Worm (Caenorhabditis elegans): Measurements from ENCODE around the gene F07H5.7.

Gene F07H5.7

ce11 chrII:8794072-8794471 is at the start of gene F07H5.7:
Gene F07H5.7 (minus strand): TSS chrII:8794172.
- TF ChIP-seq nhr-237 (tag; optimal IDR thresholded peaks at IDR 0.05) (no peak), nhr-84 (tag; optimal IDR thresholded peaks at IDR 0.05) (no peak), unc-130 (tag; optimal IDR thresholded peaks at IDR 0.05) (no peak), zag-1 (tag; optimal IDR thresholded peaks at IDR 0.05) (no peak), unc-98 (GFP tag; IDR thresholded peaks at IDR 0.05) (no peak), lin-15B (tag; optimal IDR thresholded peaks at IDR 0.05) (no peak), Y116A8C.19 (tag; optimal IDR thresholded peaks at IDR 0.05; ENCODE audit: borderline replicate concordance) (no peak), dpl-1 (GFP tag; optimal IDR thresholded peaks at IDR 0.05) (no peak), tlp-1 (tag; optimal IDR thresholded peaks at IDR 0.05) (no peak), snpc-4 (tag; optimal IDR thresholded peaks at IDR 0.05) (no peak)

- no peak for TF ChIP-seq mep-1 (tag; optimal IDR thresholded peaks at IDR 0.05)
- TF ChIP-seq aly-2 (tag; optimal IDR thresholded peaks at IDR 0.05) = no peak
- TF ChIP-seq nhr-84 (tag; optimal IDR thresholded peaks at IDR 0.05) = no peak
- TF ChIP-seq egl-27 (tag; optimal IDR thresholded peaks at IDR 0.05) = no peak
- TF ChIP-seq elt-3 (tag; optimal IDR thresholded peaks at IDR 0.05) = no peak
- TF ChIP-seq mab-9 (GFP tag; IDR thresholded peaks at IDR 0.05) = no peak
- TF ChIP-seq nhr-76 (tag; optimal IDR thresholded peaks at IDR 0.05) = no peak
- TF ChIP-seq nhr-90 (tag; optimal IDR thresholded peaks at IDR 0.05; ENCODE audit: poor library complexity) = no peak
- no peak for TF ChIP-seq zag-1 (tag; optimal IDR thresholded peaks at IDR 0.05)
- TF ChIP-seq ceh-82 (tag; optimal IDR thresholded peaks at IDR 0.05) = no peak
- no peak for TF ChIP-seq nhr-11 (tag; optimal IDR thresholded peaks at IDR 0.05)
- no peak for TF ChIP-seq pqm-1 (tag; optimal IDR thresholded peaks at IDR 0.05)
- TF ChIP-seq pag-3 (tag; optimal IDR thresholded peaks at IDR 0.05; ENCODE audit: borderline replicate concordance, insufficient read depth) = no peak
- TF ChIP-seq nhr-20 (tag; optimal IDR thresholded peaks at IDR 0.05) = no peak
- TF ChIP-seq egl-13 (tag; optimal IDR thresholded peaks at IDR 0.05) = no peak
- no peak for TF ChIP-seq mef-2 (tag; optimal IDR thresholded peaks at IDR 0.05)
- no peak for TF ChIP-seq fkh-8 (tag; optimal IDR thresholded peaks at IDR 0.05)
Observed at ce11 chrII:8839025-8839424, 45.1 kb upstream of the F07H5.7 start, which contains the start of gene F46C5.7. Gene F46C5.7 (plus strand): TSS chrII:8839325.

ce11 chrII:8835857-8836256 is 41.9 kb upstream of the F07H5.7 start, which contains the start of gene F46C5.4:
Gene F46C5.4 (plus strand): TSS chrII:8836078.
- TF ChIP-seq lin-15B (tag; optimal IDR thresholded peaks at IDR 0.05) = no peak
- TF ChIP-seq lin-14 (GFP tag; optimal IDR thresholded peaks at IDR 0.05) = peak; percentile 66
- no peak for TF ChIP-seq nhr-85 (tag)
- no peak for TF ChIP-seq elt-2 (tag; optimal IDR thresholded peaks at IDR 0.05)
- no peak for TF ChIP-seq egl-13 (tag; optimal IDR thresholded peaks at IDR 0.05)
- TF ChIP-seq fkh-10 (GFP tag; optimal IDR thresholded peaks at IDR 0.05) = peak; percentile 85
- TF ChIP-seq unc-86 (tag; optimal IDR thresholded peaks at IDR 0.05) = no peak

- TF ChIP-seq lin-14 (GFP tag; optimal IDR thresholded peaks at IDR 0.05) (peak; percentile 36), dsc-1 (tag; optimal IDR thresholded peaks at IDR 0.05) (no peak)
Observed at ce11 chrII:8832941-8833340, 39.0 kb upstream of the F07H5.7 start.

- TF ChIP-seq nhr-12 (tag; optimal IDR thresholded peaks at IDR 0.05) = no peak
- TF ChIP-seq unc-130 (tag; optimal IDR thresholded peaks at IDR 0.05) = no peak
- no peak for TF ChIP-seq nhr-77 (tag; optimal IDR thresholded peaks at IDR 0.05)
- TF ChIP-seq ets-5 (GFP tag; IDR thresholded peaks at IDR 0.05) = no peak
- no peak for TF ChIP-seq ceh-8 (GFP tag; optimal IDR thresholded peaks at IDR 0.05)
- peak; percentile 42 for TF ChIP-seq lin-14 (GFP tag; optimal IDR thresholded peaks at IDR 0.05)
- no peak for TF ChIP-seq alr-1 (tag; optimal IDR thresholded peaks at IDR 0.05; ENCODE audit: borderline replicate concordance)
Observed at ce11 chrII:8830917-8831316, 36.9 kb upstream of the F07H5.7 start.

Data from whole organism, L1 larva.